Worm (Caenorhabditis elegans) whole organism, early embryonic: ENCODE measurements around the gene snr-1.
"Not testable (repeated sequence)": the region's sequence is repeated elsewhere in the genome, so short reads cannot be mapped to it uniquely, and the experiment has no call there.

Experiments used
- B0310.2 ChIP-seq: sonication (generic microtip); optimal IDR thresholded peaks from 2 replicates; lab custom pipeline; 2016; ENCODE audit warnings: mild to moderate bottlenecking, missing genetic modification characterization, missing compliant biosample characterization
- F13C5.2 ChIP-seq: sonication (generic microtip); optimal IDR thresholded peaks from 2 replicates; lab custom pipeline; 2017; ENCODE audit warnings: mild to moderate bottlenecking, missing genetic modification characterization, inconsistent platforms, missing compliant biosample characterization
- aly-1 ChIP-seq: sonication (generic microtip); optimal IDR thresholded peaks from 2 replicates; lab custom pipeline; 2016; ENCODE audit warnings: missing genetic modification characterization, missing compliant biosample characterization
- ama-1 ChIP-seq: fragments of 150-350 bp; optimal IDR thresholded peaks from 2 replicates; lab custom pipeline; 2014
- ceh-13 ChIP-seq: fragments of 200-800 bp; sonication (Bioruptor generic); optimal IDR thresholded peaks from 2 replicates; lab custom pipeline; 2018; ENCODE audit warnings: mild to moderate bottlenecking, missing genetic modification characterization, missing compliant biosample characterization
- ceh-36 ChIP-seq: sonication (generic microtip); optimal IDR thresholded peaks from 2 replicates; lab custom pipeline; 2016; ENCODE audit warnings: missing genetic modification characterization, inconsistent platforms, missing compliant biosample characterization
- ets-7 ChIP-seq: sonication (generic microtip); optimal IDR thresholded peaks from 2 replicates; lab custom pipeline; 2016; ENCODE audit warnings: missing genotype, missing genetic modification characterization, missing compliant biosample characterization
- flt-1 ChIP-seq: fragments of 200-800 bp; sonication (Bioruptor generic); IDR thresholded peaks from 2 replicates; pipeline ENCODE4 v1.3.6; 2022; ENCODE audit warnings: missing genetic modification characterization, missing compliant biosample characterization
- hmbx-1 ChIP-seq: sonication (generic microtip); optimal IDR thresholded peaks from 2 replicates; lab custom pipeline; 2016; ENCODE audit warnings: mild to moderate bottlenecking, missing genetic modification characterization, missing compliant biosample characterization
- hmg-4 ChIP-seq: fragments of 200-800 bp; sonication (Bioruptor generic); optimal IDR thresholded peaks from 2 replicates; lab custom pipeline; 2018; ENCODE audit warnings: mild to moderate bottlenecking, missing genetic modification characterization, missing compliant biosample characterization
- hnd-1 ChIP-seq: sonication (generic microtip); optimal IDR thresholded peaks from 2 replicates; lab custom pipeline; 2016; ENCODE audit warnings: missing genetic modification characterization, missing compliant biosample characterization
- pes-1 ChIP-seq: fragments of 200-800 bp; sonication (Bioruptor generic); IDR thresholded peaks from 2 replicates; pipeline ENCODE4 v1.3.6; 2022; ENCODE audit warnings: missing genetic modification reagents, missing genetic modification characterization, missing compliant biosample characterization
- scrt-1 ChIP-seq: fragments of 200-800 bp; sonication (Bioruptor generic); IDR thresholded peaks from 2 replicates; pipeline ENCODE4 v1.3.6; 2022; ENCODE audit warnings: missing genetic modification characterization, missing compliant biosample characterization
- sea-1 ChIP-seq: fragments of 200-800 bp; sonication (Bioruptor generic); conservative IDR thresholded peaks from 2 replicates; pipeline ENCODE4 v1.3.6; 2022; ENCODE audit warnings: missing genetic modification characterization, missing compliant biosample characterization
- tbx-11 ChIP-seq: fragments of 200-800 bp; sonication (Bioruptor generic); IDR thresholded peaks from 2 replicates; pipeline ENCODE4 v1.3.6; 2022; ENCODE audit warnings: missing genetic modification characterization, missing compliant biosample characterization
- tbx-37 ChIP-seq: fragments of 200-800 bp; sonication (Bioruptor generic); conservative IDR thresholded peaks from 2 replicates; pipeline ENCODE4 v1.3.6; 2022; ENCODE audit warnings: missing genetic modification reagents, missing genetic modification characterization, missing compliant biosample characterization
- tra-4 ChIP-seq: sonication (generic microtip); optimal IDR thresholded peaks from 2 replicates; lab custom pipeline; 2017; ENCODE audit warnings: missing genetic modification characterization, missing compliant biosample characterization

Gene snr-1

DNA sequence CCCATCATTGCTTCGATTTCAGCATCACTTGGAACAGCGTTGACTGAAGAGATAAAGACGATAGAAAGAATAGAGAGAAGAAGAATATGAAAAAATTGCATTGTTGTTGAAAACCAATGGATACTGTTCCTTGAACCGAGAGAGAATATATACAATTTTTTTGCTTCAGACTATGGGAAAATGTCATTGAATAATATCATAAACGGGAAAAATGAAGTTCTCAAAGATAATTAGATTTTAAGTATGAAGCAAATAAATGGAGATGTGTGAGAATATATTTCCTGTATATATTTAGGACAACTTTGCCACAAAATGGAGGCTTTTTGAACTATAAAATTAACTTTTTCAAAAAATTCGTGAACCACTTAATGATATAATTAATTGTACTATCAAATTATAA, 29.8 kb upstream of the snr-1 start, which contains the start of gene Y116A8C.44:
Gene Y116A8C.44, minus strand, starts transcription at position 101 of the 400 bp plus-strand sequence.
- TF ChIP-seq flt-1 (GFP tag; lab: Robert Waterston, UW) = no peak
- TF ChIP-seq scrt-1 (GFP tag; lab: Robert Waterston, UW) = no peak
- no peak for TF ChIP-seq pes-1
- TF ChIP-seq tbx-11 (GFP tag; lab: Robert Waterston, UW) = no peak
- no peak for TF ChIP-seq F13C5.2
- TF ChIP-seq hmbx-1 (tag; lab: Kevin White, UChicago) = no peak
- no peak for TF ChIP-seq ama-1 (lab: Kevin White, UChicago)

DNA sequence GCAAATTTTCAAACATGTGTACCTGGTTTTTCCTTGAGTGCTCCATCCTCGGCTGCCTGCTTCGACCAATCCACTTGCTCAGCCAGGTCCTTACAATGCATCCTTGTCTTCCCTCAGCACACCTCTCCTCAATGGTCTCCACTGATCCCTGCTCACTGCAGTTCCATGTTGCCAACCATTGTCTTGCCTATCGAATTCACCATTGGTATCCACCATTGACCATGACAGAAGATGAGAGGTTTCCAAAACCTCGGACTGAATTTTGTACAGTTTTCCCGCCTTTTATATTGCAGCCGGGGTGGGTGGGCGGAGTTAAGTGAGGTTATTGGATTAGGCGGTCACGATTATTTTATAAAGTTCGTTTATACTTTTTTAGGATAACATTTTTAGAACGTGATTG, 24.1 kb upstream of the snr-1 start, which contains the start of gene Y116A8C.467:
Gene Y116A8C.467, minus strand, starts transcription at position 101 of the 400 bp plus-strand sequence.
- not testable (repeated sequence) for TF ChIP-seq tbx-11 (GFP tag; lab: Robert Waterston, UW); sea-1 (GFP tag; lab: Robert Waterston, UW); hmbx-1 (tag; lab: Kevin White, UChicago)

ce11 chrIV:17064937-17065336, 22.9 kb upstream of the snr-1 start, which contains the start of gene Y116A8C.465:
Gene Y116A8C.465 (plus strand): TSS chrIV:17065237.
- not testable (repeated sequence) for TF ChIP-seq F13C5.2; hmg-4 (GFP tag; lab: Kevin White, UChicago); ceh-36 (tag; lab: Kevin White, UChicago)

- TF ChIP-seq B0310.2 (tag; lab: Kevin White, UChicago); aly-1 (tag; lab: Kevin White, UChicago); ceh-13 (GFP tag; lab: Kevin White, UChicago): not testable (repeated sequence)
These were observed 17.1 kb upstream of the snr-1 start, which contains the start of gene Y116A8C.24 for ce11 chrIV:17070791-17071190. Gene Y116A8C.24 (minus strand): TSS chrIV:17070891.

DNA sequence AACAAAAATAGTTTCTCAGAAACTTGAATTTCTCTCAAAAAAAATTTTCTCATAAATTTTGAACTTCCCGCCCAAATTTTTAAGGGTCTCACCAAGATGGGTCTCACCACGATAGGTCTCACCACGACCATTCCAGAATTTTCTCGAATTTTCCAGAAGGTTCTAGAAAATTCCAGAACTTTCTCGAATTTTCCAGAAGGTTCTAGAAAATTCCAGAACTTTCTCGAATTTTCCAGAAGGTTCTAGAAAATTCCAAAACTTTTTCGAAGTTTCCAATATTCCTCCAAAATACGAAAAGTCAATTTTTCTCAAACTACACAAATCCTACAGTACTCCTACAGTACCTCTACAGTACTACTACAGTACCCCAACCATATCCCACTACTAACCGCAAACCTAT, 11.8 kb upstream of the snr-1 start:
- 0 out of 2 replicates have a peak, but pooled peaks have one; percentile 33 for TF ChIP-seq pes-1

DNA sequence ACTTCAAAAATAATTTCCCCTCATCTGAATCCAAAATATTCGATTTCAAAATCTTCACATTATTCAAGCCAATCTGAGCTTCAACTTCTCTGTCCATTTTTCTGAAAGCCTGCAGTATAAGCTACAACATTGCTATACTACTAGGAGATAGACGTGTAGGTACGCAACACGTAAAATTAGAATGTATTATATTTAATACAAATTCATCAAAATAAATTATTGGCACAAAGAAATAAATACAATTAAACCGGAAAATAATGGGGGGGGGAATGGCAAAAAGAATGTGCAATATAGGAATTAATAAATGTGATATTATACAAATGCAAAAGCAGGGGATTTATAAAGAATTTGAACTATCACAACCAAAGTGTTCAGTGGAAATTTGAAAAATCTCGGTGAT, 9.2 kb upstream of the snr-1 start, which contains the start of gene Y116A8C.25:
Gene Y116A8C.25, minus strand, starts transcription at position 101 of the 400 bp plus-strand sequence.
- TF ChIP-seq pes-1 (no peak), scrt-1 (GFP tag; lab: Robert Waterston, UW) (no peak), B0310.2 (tag; lab: Kevin White, UChicago) (no peak)

DNA sequence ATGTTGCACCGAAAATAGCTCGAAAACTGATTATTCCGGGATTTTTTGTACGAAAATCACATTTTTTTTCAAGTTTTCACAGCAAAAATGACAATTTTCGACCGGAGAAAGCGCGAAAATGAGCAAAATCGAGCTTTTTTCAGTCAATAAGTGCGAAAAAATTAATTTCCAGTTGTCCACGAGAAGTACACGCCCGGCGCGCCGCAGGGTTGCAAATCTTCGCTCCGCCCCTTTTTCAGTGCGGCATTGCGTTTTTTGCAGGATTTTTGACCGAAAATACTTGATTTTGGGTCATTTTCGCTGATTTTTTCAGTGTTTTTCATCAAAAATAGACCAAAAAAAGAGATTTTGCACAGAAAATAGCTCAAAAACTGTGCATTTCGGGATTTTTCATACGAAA, 3.5 kb upstream of the snr-1 start:
- TF ChIP-seq ets-7 (no peak), pes-1 (no peak), hmg-4 (GFP tag; lab: Kevin White, UChicago) (no peak), ceh-13 (GFP tag; lab: Kevin White, UChicago) (no peak), sea-1 (GFP tag; lab: Robert Waterston, UW) (no peak), F13C5.2 (no peak), hnd-1 (tag; lab: Kevin White, UChicago) (no peak), hmbx-1 (tag; lab: Kevin White, UChicago) (no peak), ceh-36 (tag; lab: Kevin White, UChicago) (no peak), scrt-1 (GFP tag; lab: Robert Waterston, UW) (no peak), aly-1 (tag; lab: Kevin White, UChicago) (no peak), tbx-11 (GFP tag; lab: Robert Waterston, UW) (no peak), B0310.2 (tag; lab: Kevin White, UChicago) (no peak), tbx-37 (GFP tag; lab: Robert Waterston, UW) (no peak), ama-1 (lab: Kevin White, UChicago) (no peak)

- no peak for TF ChIP-seq B0310.2 (tag; lab: Kevin White, UChicago)
- TF ChIP-seq flt-1 (GFP tag; lab: Robert Waterston, UW) = no peak
- TF ChIP-seq ceh-36 (tag; lab: Kevin White, UChicago) = no peak
- no peak for TF ChIP-seq tbx-11 (GFP tag; lab: Robert Waterston, UW)
- no peak for TF ChIP-seq ets-7
- TF ChIP-seq ama-1 (lab: Kevin White, UChicago) = no peak
- no peak for TF ChIP-seq tra-4 (tag; lab: Kevin White, UChicago)
- no peak for TF ChIP-seq ceh-13 (GFP tag; lab: Kevin White, UChicago)
- TF ChIP-seq pes-1 = no peak
- no peak for TF ChIP-seq aly-1 (tag; lab: Kevin White, UChicago)
- no peak for TF ChIP-seq hnd-1 (tag; lab: Kevin White, UChicago)
- TF ChIP-seq hmbx-1 (tag; lab: Kevin White, UChicago) = no peak
- TF ChIP-seq scrt-1 (GFP tag; lab: Robert Waterston, UW) = no peak
- TF ChIP-seq tbx-37 (GFP tag; lab: Robert Waterston, UW) = no peak
- no peak for TF ChIP-seq sea-1 (GFP tag; lab: Robert Waterston, UW)
- TF ChIP-seq F13C5.2 = no peak
- no peak for TF ChIP-seq hmg-4 (GFP tag; lab: Kevin White, UChicago)
These were observed 3.0 kb upstream of the snr-1 start for ce11 chrIV:17084839-17085238.

DNA sequence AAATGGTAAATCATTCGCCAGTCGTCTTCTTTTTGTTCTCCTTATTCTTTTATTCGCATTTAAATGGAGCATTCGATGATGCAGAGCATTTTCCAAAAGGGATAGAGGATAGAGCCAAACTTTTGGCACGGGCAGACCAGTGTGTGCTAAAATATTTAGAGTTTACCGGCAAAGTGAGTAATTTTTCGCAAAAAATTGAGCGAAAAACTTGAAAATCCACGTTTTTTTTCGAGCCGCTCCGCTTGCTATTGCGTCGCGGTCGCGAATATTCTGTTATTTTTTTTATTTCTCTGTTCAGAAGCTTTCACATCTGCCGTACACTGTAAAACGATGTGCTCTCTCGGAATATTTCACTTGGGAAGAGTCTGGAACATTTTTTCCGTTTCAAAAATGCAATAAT, 1.0 kb downstream of the snr-1 start, which contains the start of gene Y116A8C.43:
Gene Y116A8C.43, plus strand, starts transcription at position 3 of the 400 bp plus-strand sequence.
- TF ChIP-seq ama-1 (lab: Kevin White, UChicago) (peak; percentile 64), scrt-1 (GFP tag; lab: Robert Waterston, UW) (no peak)
